Fruit fly (Drosophila melanogaster): ENCODE data around the gene Nrt.

DNA sequence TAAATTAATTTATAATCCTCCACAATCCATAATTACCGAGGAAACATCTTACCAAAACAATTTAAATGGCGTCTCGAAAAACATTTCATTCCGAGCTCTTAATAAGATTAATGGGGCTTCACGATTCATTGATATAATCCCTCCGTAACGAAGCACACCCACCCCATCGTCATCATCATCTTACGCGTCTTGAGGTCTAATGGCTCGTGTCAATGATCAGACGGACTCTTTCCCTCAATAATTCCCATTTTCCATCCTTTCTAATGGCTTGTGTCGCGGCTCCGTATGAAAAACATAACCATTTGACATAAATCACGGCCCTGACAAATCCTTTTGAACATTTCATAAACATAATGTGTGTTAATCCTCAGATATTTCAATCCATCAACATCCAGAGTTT lies 1.0 kb downstream of the Nrt start:
- TF ChIP-seq ttk (optimal IDR thresholded peaks at IDR 0.05) (no peak), insv (optimal IDR thresholded peaks at IDR 0.05) (no peak), psq (optimal IDR thresholded peaks at IDR 0.05) (no peak), Sin3A (optimal IDR thresholded peaks at IDR 0.05) (no peak), h (optimal IDR thresholded peaks at IDR 0.05) (no peak)
